Worm (Caenorhabditis elegans): ENCODE results near the gene F53C11.1.

The F53C11.1 gene

ce11 chrV:13777857-13778256 is 2.3 kb downstream of the F53C11.1 start, which contains the start of gene F53C11.9:
TSS of gene F53C11.9 (plus strand) at chrV:13778015.
- no peak for TF ChIP-seq unc-62 (GFP tag; optimal IDR thresholded peaks at IDR 0.05)

ce11 chrV:13780902-13781301 is 5.3 kb downstream of the F53C11.1 start:
- TF ChIP-seq unc-62 (GFP tag; optimal IDR thresholded peaks at IDR 0.05), result no peak

DNA sequence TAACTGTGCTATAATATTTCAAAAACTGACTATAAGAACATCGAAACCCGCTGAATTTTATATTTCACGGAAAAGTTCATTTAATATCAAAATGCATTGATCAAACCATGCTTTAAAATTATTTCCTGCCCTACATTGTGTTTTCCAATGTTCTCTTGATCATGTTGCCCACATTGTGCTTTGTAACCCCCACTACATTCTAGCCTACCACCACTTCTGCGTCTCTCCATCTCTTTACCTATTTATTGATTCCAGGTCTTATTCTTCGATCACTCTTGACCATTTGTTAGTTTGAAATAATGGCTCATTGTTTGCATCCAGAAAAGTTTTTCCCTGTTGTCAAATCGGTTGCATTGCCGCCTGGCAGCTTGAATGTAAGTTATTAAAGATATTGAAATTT is 6.6 kb downstream of the F53C11.1 start, which contains the start of gene decr-1.1:
Gene decr-1.1 (plus strand): TSS at position 210 of the 400 bp plus-strand sequence.
- TF ChIP-seq unc-62 (GFP tag; optimal IDR thresholded peaks at IDR 0.05), result no peak

ce11 chrV:13785767-13786166 is 10.2 kb downstream of the F53C11.1 start:
- TF ChIP-seq unc-62 (GFP tag; optimal IDR thresholded peaks at IDR 0.05), result no peak

- no peak for TF ChIP-seq unc-62 (GFP tag; optimal IDR thresholded peaks at IDR 0.05)
These were observed 11.8 kb downstream of the F53C11.1 start, which contains the start of the genes F53C11.4 and F53C11.5 for ce11 chrV:13787225-13787898. TSS of gene F53C11.4 (minus strand) at chrV:13787352. TSS of gene F53C11.5 (plus strand) at chrV:13787549.

- no peak for TF ChIP-seq unc-62 (GFP tag; optimal IDR thresholded peaks at IDR 0.05)
These were observed 12.5 kb downstream of the F53C11.1 start for ce11 chrV:13787948-13788681.

DNA sequence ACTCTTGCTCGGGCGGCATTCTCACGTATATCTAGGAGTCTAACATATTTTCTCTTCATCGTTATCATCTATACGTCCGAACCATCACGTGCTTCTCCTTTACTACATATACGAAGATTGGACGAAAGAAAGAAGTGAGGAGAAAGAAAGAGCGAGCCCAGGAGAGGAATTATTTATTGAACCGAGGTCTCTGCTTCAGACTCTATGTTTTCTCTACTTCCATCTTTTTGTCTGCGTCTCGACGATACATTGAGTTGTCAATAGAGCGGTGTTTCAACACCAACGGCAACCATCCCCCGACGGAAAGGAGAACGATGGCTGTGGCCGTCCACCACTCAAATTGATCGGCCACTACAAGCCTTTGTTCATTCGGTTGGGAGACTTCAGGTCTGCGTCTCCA is 13.8 kb downstream of the F53C11.1 start:
- no peak for TF ChIP-seq unc-62 (GFP tag; optimal IDR thresholded peaks at IDR 0.05)

- TF ChIP-seq unc-62 (GFP tag; optimal IDR thresholded peaks at IDR 0.05), result no peak
These were observed 14.5 kb downstream of the F53C11.1 start for ce11 chrV:13790117-13790516.

DNA sequence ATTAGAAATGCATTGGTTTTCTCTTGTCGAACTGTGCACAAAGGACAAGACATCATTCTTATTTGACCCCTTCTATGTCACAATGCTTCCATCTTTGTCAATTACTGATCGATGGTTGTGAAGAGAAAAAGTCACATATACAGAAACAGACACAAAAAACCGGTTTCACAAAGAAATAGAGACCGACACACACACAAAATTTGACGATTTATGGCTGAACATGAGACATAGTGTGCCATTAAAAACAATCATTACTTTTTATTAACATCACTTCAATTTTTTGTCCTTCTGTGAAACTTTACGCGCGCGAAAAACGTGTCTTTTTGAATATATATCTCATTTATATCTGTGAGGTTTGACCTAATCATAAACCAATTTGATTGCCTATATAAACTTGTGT is 15.0 kb downstream of the F53C11.1 start:
- no peak for TF ChIP-seq unc-62 (GFP tag; optimal IDR thresholded peaks at IDR 0.05)

DNA sequence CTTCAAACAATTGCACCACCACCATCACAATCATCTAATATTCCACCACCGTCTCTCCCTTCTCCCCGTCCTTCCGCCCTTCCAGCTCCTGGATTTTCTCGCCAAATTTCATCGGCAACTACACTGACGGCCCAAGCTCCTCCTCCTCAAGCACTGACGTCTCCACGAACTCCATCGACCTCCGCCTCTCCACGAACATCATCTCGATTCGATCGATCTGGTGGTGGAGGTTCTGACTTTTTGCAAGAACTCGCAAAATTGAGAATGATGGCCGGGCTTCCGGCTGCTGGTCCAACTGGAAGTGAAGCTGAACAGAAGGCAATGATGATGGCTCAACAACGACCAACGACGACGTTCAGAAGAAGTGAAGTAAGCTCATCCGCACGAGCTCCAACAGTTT is 18.4 kb downstream of the F53C11.1 start:
- no peak for TF ChIP-seq unc-62 (GFP tag; optimal IDR thresholded peaks at IDR 0.05)

DNA sequence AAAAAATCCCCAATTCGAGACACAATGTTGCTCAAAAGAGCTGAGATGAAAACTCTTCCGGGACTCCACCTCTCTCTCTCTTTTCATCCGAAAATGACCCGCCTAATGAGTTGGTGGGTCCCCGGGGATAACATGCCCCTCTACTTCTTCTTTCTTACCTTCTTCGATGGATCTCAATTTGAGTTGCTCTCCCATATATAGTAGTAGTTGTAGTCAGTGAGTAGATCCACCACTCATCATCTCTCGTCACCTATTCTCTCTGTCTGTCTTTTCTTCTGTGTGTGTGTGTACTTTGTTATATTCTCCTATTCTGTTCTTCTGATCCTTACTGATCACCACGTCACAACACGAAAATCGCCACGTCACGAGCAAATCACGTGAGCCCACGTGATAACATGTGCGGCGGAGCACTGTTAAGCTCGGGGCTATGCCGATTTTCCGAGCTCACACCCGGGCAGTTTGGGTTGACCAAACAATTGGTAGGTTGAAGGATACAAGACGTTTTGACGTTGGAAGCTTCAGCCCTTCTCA is 20.7 kb downstream of the F53C11.1 start, which contains the start of gene twk-32:
Gene twk-32 (plus strand): TSS at position 396 of the 531 bp plus-strand sequence.
- no peak for TF ChIP-seq unc-62 (GFP tag; optimal IDR thresholded peaks at IDR 0.05)

ce11 chrV:13799190-13799589 is 23.6 kb downstream of the F53C11.1 start:
- TF ChIP-seq unc-62 (GFP tag; optimal IDR thresholded peaks at IDR 0.05), result no peak

DNA sequence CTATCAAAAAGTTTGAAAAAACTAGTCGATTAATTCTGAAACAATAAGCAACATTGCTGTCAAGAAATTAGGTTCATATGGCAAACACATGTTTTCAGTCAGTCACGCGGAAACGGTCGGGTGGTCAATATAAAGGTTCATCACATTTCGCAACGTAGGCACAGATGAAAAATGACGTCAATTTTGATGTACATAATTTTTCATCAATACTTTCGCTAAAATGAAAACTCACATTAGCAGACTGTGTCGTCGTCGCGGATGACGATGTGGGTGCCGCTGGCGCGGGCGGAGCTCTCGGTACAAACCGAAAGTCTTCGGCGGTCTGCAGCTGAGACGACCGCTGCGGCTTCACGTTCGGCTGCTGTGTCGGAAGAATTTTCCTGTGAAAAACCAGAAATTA is 28.3 kb downstream of the F53C11.1 start, which contains the start of gene swan-2:
Gene swan-2 (minus strand): TSS at position 380 of the 400 bp plus-strand sequence.
- TF ChIP-seq unc-62 (GFP tag; optimal IDR thresholded peaks at IDR 0.05), result no peak

DNA sequence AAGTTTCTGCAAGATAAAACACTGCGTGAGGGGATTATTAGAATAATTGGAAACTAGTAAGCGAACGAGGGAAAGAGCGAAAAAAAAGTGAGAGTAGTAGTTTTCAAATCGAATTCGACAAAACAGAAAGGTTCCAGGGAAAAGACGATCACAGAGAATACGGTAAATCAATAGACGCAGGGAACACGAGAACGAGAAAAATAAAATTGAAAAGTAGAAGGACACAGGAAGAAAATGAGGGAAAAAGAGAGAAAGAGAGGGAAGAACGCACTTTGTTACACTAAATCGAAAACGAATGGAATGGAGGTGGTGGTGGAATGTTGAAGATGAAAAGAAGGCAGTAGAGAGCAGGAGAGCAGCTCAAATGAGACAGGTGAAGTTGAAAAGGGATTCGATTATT is 31.6 kb downstream of the F53C11.1 start, which contains the start of gene swan-1:
Gene swan-1 (minus strand): TSS at position 6 of the 400 bp plus-strand sequence.
- TF ChIP-seq unc-62 (GFP tag; optimal IDR thresholded peaks at IDR 0.05), result no peak

- no peak for TF ChIP-seq unc-62 (GFP tag; optimal IDR thresholded peaks at IDR 0.05)
These were observed 32.9 kb downstream of the F53C11.1 start for ce11 chrV:13808462-13808867.

DNA sequence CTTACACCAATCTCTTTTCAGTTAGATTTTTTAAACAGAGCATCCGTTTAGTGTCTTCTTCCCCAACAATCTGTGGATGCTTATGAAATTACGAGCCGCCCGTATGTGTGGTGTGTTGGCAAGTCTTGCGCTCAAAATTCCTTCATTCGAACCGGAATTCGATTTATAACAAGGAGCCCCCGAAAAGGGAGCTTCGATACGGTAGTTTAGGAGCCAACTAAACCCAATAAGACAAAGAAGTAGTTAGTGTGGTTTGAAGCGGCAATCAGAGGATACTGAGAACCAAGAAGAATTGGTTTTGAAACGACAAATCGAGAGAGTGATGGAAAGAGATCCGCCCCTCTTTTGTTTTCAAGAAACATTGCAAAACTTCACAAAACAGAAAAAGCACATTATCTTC is 36.7 kb downstream of the F53C11.1 start:
- TF ChIP-seq unc-62 (GFP tag; optimal IDR thresholded peaks at IDR 0.05), result no peak
